Fruit fly (Drosophila melanogaster) whole organism, adult: ENCODE measurements around the gene mRpL51.

Source experiments
- CG12768 ChIP-seq: fragments of 200-800 bp; sonication (Bioruptor generic); optimal IDR thresholded peaks from 2 replicates; lab custom pipeline; 2017; ENCODE audit warnings: missing biosample characterization, missing genetic modification characterization, mild to moderate bottlenecking, moderate library complexity, missing genetic modification reagents
- Hr96 ChIP-seq: fragments of 200-800 bp; sonication (Bioruptor generic); optimal IDR thresholded peaks from 2 replicates; lab custom pipeline; 2016; ENCODE audit warnings: missing biosample characterization, missing genetic modification characterization
- Mnt ChIP-seq: fragments of 200-800 bp; sonication (Bioruptor generic); optimal IDR thresholded peaks from 2 replicates; lab custom pipeline; 2016; ENCODE audit warnings: missing biosample characterization, mild to moderate bottlenecking, missing genetic modification characterization
- bab1 ChIP-seq: fragments of 200-800 bp; sonication (Bioruptor generic); optimal IDR thresholded peaks from 3 replicates; lab custom pipeline; 2019; ENCODE audit warnings: missing biosample characterization, mild to moderate bottlenecking, missing genetic modification characterization, moderate library complexity
- kay ChIP-seq: fragments of 200-800 bp; sonication (Bioruptor generic); peaks from one replicate; lab custom pipeline; 2016; ENCODE audit warnings: missing biosample characterization, missing genetic modification characterization, borderline replicate concordance
- pad ChIP-seq: fragments of 200-800 bp; sonication (Bioruptor generic); optimal IDR thresholded peaks from 3 replicates; lab custom pipeline; 2017; ENCODE audit warnings: missing biosample characterization, missing genetic modification characterization, mild to moderate bottlenecking, moderate library complexity, missing genetic modification reagents
- tj ChIP-seq: fragments of 200-800 bp; sonication (Bioruptor generic); optimal IDR thresholded peaks from 3 replicates; lab custom pipeline; 2017; ENCODE audit warnings: missing biosample characterization, mild to moderate bottlenecking, missing genetic modification characterization, moderate library complexity

- no peak for TF ChIP-seq Hr96 (GFP tag; lab: Kevin White, UChicago)
- TF ChIP-seq CG12768 (GFP tag; lab: Kevin White, UChicago), result no peak
- TF ChIP-seq bab1 (GFP tag; lab: Kevin White, UChicago), result peak; percentile 8
- TF ChIP-seq kay (GFP tag; lab: Kevin White, UChicago), result peak; percentile 73
- TF ChIP-seq pad (GFP tag; lab: Kevin White, UChicago), result no peak
- TF ChIP-seq Mnt (GFP tag; lab: Kevin White, UChicago), result peak; percentile 11
- TF ChIP-seq tj (GFP tag; lab: Kevin White, UChicago), result no peak
Measured at dm6 chr2L:8528318-8528717, 11.1 kb upstream of the mRpL51 start, which contains the start of the genes lmgA and lmgB.
